Fruit fly (Drosophila melanogaster) whole organism, adult: ENCODE measurements around the gene CG44194.

Source experiments
- CG12768 ChIP-seq: fragments of 200-800 bp; sonication (Bioruptor generic); optimal IDR thresholded peaks from 2 replicates; lab custom pipeline; 2017; ENCODE audit warnings: missing biosample characterization, missing genetic modification characterization, mild to moderate bottlenecking, moderate library complexity, missing genetic modification reagents
- CG14711 ChIP-seq: fragments of 200-800 bp; sonication (Bioruptor generic); optimal IDR thresholded peaks from 2 replicates; lab custom pipeline; 2018; ENCODE audit warnings: missing biosample characterization, mild to moderate bottlenecking, missing genetic modification characterization, moderate library complexity
- CG7045 ChIP-seq: fragments of 200-800 bp; sonication (Bioruptor generic); optimal IDR thresholded peaks from 2 replicates; lab custom pipeline; 2017; ENCODE audit warnings: missing biosample characterization, mild to moderate bottlenecking, missing genetic modification characterization
- Clk ChIP-seq: fragments of 200-800 bp; sonication (Bioruptor generic); optimal IDR thresholded peaks from 2 replicates; lab custom pipeline; 2017; ENCODE audit warnings: missing biosample characterization, missing genetic modification characterization
- Crg-1 ChIP-seq: fragments of 200-800 bp; sonication (Bioruptor generic); optimal IDR thresholded peaks from 2 replicates; lab custom pipeline; 2016; ENCODE audit warnings: missing biosample characterization, missing genetic modification characterization
- Hr96 ChIP-seq: fragments of 200-800 bp; sonication (Bioruptor generic); optimal IDR thresholded peaks from 2 replicates; lab custom pipeline; 2016; ENCODE audit warnings: missing biosample characterization, missing genetic modification characterization
- Mnt ChIP-seq: fragments of 200-800 bp; sonication (Bioruptor generic); optimal IDR thresholded peaks from 2 replicates; lab custom pipeline; 2016; ENCODE audit warnings: missing biosample characterization, mild to moderate bottlenecking, missing genetic modification characterization
- bab1 ChIP-seq: fragments of 200-800 bp; sonication (Bioruptor generic); optimal IDR thresholded peaks from 3 replicates; lab custom pipeline; 2019; ENCODE audit warnings: missing biosample characterization, mild to moderate bottlenecking, missing genetic modification characterization, moderate library complexity
- cic ChIP-seq: fragments of 200-800 bp; sonication (Bioruptor generic); optimal IDR thresholded peaks from 2 replicates; lab custom pipeline; 2017; ENCODE audit warnings: missing biosample characterization, mild to moderate bottlenecking, missing genetic modification characterization, moderate library complexity
- cnc ChIP-seq, 2 experiments: fragments of >200 bp; optimal IDR thresholded peaks; 2 replicates each; lab custom pipeline; 2017
- ovo ChIP-seq: fragments of 200-800 bp; sonication (Bioruptor generic); optimal IDR thresholded peaks from 2 replicates; lab custom pipeline; 2016; ENCODE audit warnings: missing biosample characterization, missing genetic modification characterization
- pad ChIP-seq: fragments of 200-800 bp; sonication (Bioruptor generic); optimal IDR thresholded peaks from 3 replicates; lab custom pipeline; 2017; ENCODE audit warnings: missing biosample characterization, missing genetic modification characterization, mild to moderate bottlenecking, moderate library complexity, missing genetic modification reagents
- tj ChIP-seq: fragments of 200-800 bp; sonication (Bioruptor generic); optimal IDR thresholded peaks from 3 replicates; lab custom pipeline; 2017; ENCODE audit warnings: missing biosample characterization, mild to moderate bottlenecking, missing genetic modification characterization, moderate library complexity
- toe ChIP-seq: fragments of 200-800 bp; sonication (Bioruptor generic); optimal IDR thresholded peaks from 2 replicates; lab custom pipeline; 2016; ENCODE audit warnings: missing biosample characterization, missing genetic modification characterization

DNA sequence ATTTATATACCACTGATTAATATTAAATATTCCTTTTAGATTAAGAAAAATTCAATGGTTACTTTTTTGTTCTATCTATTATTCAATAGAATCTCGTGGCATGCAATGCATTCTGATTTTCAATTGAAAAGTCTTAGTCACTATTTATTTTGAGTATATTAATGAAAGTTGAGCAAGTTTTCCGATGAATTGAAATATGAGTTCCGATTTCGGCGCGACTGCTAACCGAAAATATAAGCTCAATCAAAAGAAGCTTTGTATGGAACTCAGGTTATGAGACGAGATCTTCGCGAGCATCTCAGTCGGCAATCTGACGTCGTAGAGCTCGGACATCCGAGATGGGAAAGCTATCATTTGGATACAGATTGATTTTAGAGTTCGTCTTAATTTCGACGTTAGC is 40.5 kb upstream of the CG44194 start, which contains the start of gene CG11668:
- no peak for TF ChIP-seq CG12768
- no peak for TF ChIP-seq pad (GFP tag; lab: Kevin White, UChicago)
- no peak for TF ChIP-seq bab1
- TF ChIP-seq CG7045 (GFP tag; lab: Kevin White, UChicago): no peak
- no peak for TF ChIP-seq Crg-1 (GFP tag; lab: Kevin White, UChicago)
- TF ChIP-seq ovo (GFP tag; lab: Kevin White, UChicago): no peak
- no peak for TF ChIP-seq cnc (optimal IDR thresholded peaks at IDR 0.05; lab: Kevin White, UChicago)
- TF ChIP-seq Hr96 (GFP tag; lab: Kevin White, UChicago): no peak
- no peak for TF ChIP-seq Mnt
- TF ChIP-seq Clk (GFP tag; lab: Kevin White, UChicago): no peak
- no peak for TF ChIP-seq toe (GFP tag; lab: Kevin White, UChicago)
- TF ChIP-seq cic (GFP tag; lab: Kevin White, UChicago): no peak
- no peak for TF ChIP-seq CG14711 (tag; lab: Kevin White, UChicago)
- TF ChIP-seq tj (GFP tag; lab: Kevin White, UChicago): no peak
